Fruit fly (Drosophila melanogaster) whole organism, embryonic: ENCODE results near the gene Porin2.
A peak's percentile ranks its signal among the peaks of the same experiment; 100 is the strongest.

Source experiments
- CG11085 ChIP-seq: fragments of 200-800 bp; sonication (Bioruptor generic); IDR thresholded peaks from 2 replicates; pipeline ENCODE4 v1.3.6; 2022; ENCODE audit warnings: missing biosample characterization, missing genetic modification characterization
- CG11247 ChIP-seq: fragments of 200-800 bp; sonication (Bioruptor generic); IDR thresholded peaks from 2 replicates; pipeline ENCODE4 v1.3.6; 2022; ENCODE audit warnings: missing biosample characterization, missing genetic modification characterization
- CG12104 ChIP-seq: fragments of 200-800 bp; sonication (Bioruptor generic); optimal IDR thresholded peaks from 3 replicates; lab custom pipeline; 2016; ENCODE audit warnings: missing biosample characterization, missing genetic modification characterization
- CG13287 ChIP-seq: fragments of 200-800 bp; sonication (Bioruptor generic); IDR thresholded peaks from 2 replicates; pipeline ENCODE4 v1.3.6; 2022; ENCODE audit warnings: missing biosample characterization, missing genetic modification characterization; ENCODE audit not compliant: partially characterized antibody
- CG13894 ChIP-seq: fragments of 200-800 bp; sonication (Bioruptor generic); optimal IDR thresholded peaks from 3 replicates; lab custom pipeline; 2018; ENCODE audit warnings: missing biosample characterization, mild to moderate bottlenecking, missing genetic modification characterization, moderate library complexity
- CG14710 ChIP-seq: fragments of 200-800 bp; sonication (Bioruptor generic); optimal IDR thresholded peaks from 3 replicates; lab custom pipeline; 2019; ENCODE audit warnings: missing biosample characterization, mild to moderate bottlenecking, missing genetic modification characterization, moderate library complexity
- CG15073 ChIP-seq: fragments of 200-800 bp; sonication (Bioruptor generic); optimal IDR thresholded peaks from 2 replicates; lab custom pipeline; 2016; ENCODE audit warnings: missing biosample characterization, missing genetic modification characterization
- CG17328 ChIP-seq: fragments of 200-800 bp; sonication (Bioruptor generic); IDR thresholded peaks from 2 replicates; pipeline ENCODE4 v1.3.6; 2022; ENCODE audit warnings: missing biosample characterization, missing genetic modification characterization
- CG17385 ChIP-seq: fragments of 200-800 bp; sonication (Bioruptor generic); optimal IDR thresholded peaks from 3 replicates; lab custom pipeline; 2018; ENCODE audit warnings: missing biosample characterization, mild to moderate bottlenecking, missing genetic modification characterization
- CG17912 ChIP-seq: fragments of 200-800 bp; sonication (Bioruptor generic); optimal IDR thresholded peaks from 2 replicates; lab custom pipeline; 2018; ENCODE audit warnings: missing biosample characterization, mild to moderate bottlenecking, missing genetic modification characterization
- CG2678 ChIP-seq: fragments of 200-800 bp; sonication (Bioruptor generic); optimal IDR thresholded peaks from 3 replicates; lab custom pipeline; 2019; ENCODE audit warnings: missing biosample characterization, mild to moderate bottlenecking, missing genetic modification characterization, moderate library complexity
- CG2712 ChIP-seq: fragments of 200-800 bp; optimal IDR thresholded peaks from 3 replicates; lab custom pipeline; 2019; ENCODE audit warnings: missing biosample characterization, mild to moderate bottlenecking, missing genetic modification characterization, moderate library complexity
- CG31224 ChIP-seq: fragments of 200-800 bp; sonication (Bioruptor generic); IDR thresholded peaks from 2 replicates; pipeline ENCODE4 v1.3.6; 2022; ENCODE audit warnings: missing biosample characterization, missing genetic modification characterization
- CG31365 ChIP-seq: fragments of 200-800 bp; sonication (Bioruptor generic); optimal IDR thresholded peaks from 2 replicates; lab custom pipeline; 2018; ENCODE audit warnings: missing biosample characterization, mild to moderate bottlenecking, missing genetic modification characterization
- CG31388 ChIP-seq: fragments of 200-800 bp; sonication (Bioruptor generic); optimal IDR thresholded peaks from 2 replicates; lab custom pipeline; 2016; ENCODE audit warnings: missing biosample characterization, missing genetic modification characterization
- CG3163 ChIP-seq: fragments of 200-800 bp; sonication (Bioruptor generic); optimal IDR thresholded peaks from 3 replicates; lab custom pipeline; 2016; ENCODE audit warnings: missing biosample characterization, missing genetic modification characterization
- CG32772 ChIP-seq: fragments of 200-800 bp; sonication (Bioruptor generic); IDR thresholded peaks from 2 replicates; pipeline ENCODE4 v1.3.6; 2022; ENCODE audit warnings: missing biosample characterization, missing genetic modification characterization
- CG3281 ChIP-seq: fragments of 200-800 bp; sonication (Bioruptor generic); optimal IDR thresholded peaks from 3 replicates; lab custom pipeline; 2017; ENCODE audit warnings: missing biosample characterization, mild to moderate bottlenecking, missing genetic modification characterization
- CG4404 ChIP-seq: fragments of 200-800 bp; sonication (Bioruptor generic); IDR thresholded peaks from 2 replicates; pipeline ENCODE4 v1.3.6; 2022; ENCODE audit warnings: missing biosample characterization, missing genetic modification characterization
- CG4707 ChIP-seq: fragments of 200-800 bp; sonication (Bioruptor generic); optimal IDR thresholded peaks from 2 replicates; lab custom pipeline; 2018; ENCODE audit warnings: missing biosample characterization, mild to moderate bottlenecking, missing genetic modification characterization, moderate library complexity
- CG7786 ChIP-seq: fragments of 200-800 bp; sonication (Bioruptor generic); optimal IDR thresholded peaks from 2 replicates; lab custom pipeline; 2016; ENCODE audit warnings: missing biosample characterization, missing genetic modification characterization
- CTCF ChIP-seq: fragments of 200-800 bp; sonication (Bioruptor generic); optimal IDR thresholded peaks from 2 replicates; lab custom pipeline; 2017; ENCODE audit warnings: missing biosample characterization, mild to moderate bottlenecking, missing genetic modification characterization, moderate library complexity
- CoRest ChIP-seq: fragments of 200-800 bp; sonication (Bioruptor generic); optimal IDR thresholded peaks from 3 replicates; lab custom pipeline; 2018; ENCODE audit warnings: missing biosample characterization, mild to moderate bottlenecking, missing genetic modification characterization, moderate library complexity
- D ChIP-seq, 2 experiments: fragments of 200-800 bp in 1 of 2; fragments of >200 bp in 1 of 2; sonication (Bioruptor generic) in 1 of 2; optimal IDR thresholded peaks; 2 replicates in 1 of 2; 3 replicates in 1 of 2; lab custom pipeline; 2017; ENCODE audit warnings: mild to moderate bottlenecking in 1 of 2, missing biosample characterization in 1 of 2, missing genetic modification characterization in 1 of 2, missing genetic modification reagents in 1 of 2
- Dad ChIP-seq: fragments of 200-800 bp; sonication (Bioruptor generic); optimal IDR thresholded peaks from 3 replicates; lab custom pipeline; 2016; ENCODE audit warnings: missing biosample characterization, missing genetic modification characterization
- ERR ChIP-seq: fragments of 200-800 bp; sonication (Bioruptor generic); optimal IDR thresholded peaks from 2 replicates; lab custom pipeline; 2016; ENCODE audit warnings: missing biosample characterization, missing genetic modification characterization
- Hey ChIP-seq: fragments of 200-800 bp; sonication (Bioruptor generic); optimal IDR thresholded peaks from 3 replicates; lab custom pipeline; 2018; ENCODE audit warnings: missing biosample characterization, mild to moderate bottlenecking, missing genetic modification characterization
- Lim3 ChIP-seq: fragments of 200-800 bp; sonication (Bioruptor generic); IDR thresholded peaks from 2 replicates; pipeline ENCODE4 v1.3.6; 2022; ENCODE audit warnings: missing biosample characterization, missing genetic modification characterization
- Max ChIP-seq: fragments of 200-800 bp; sonication (Bioruptor generic); optimal IDR thresholded peaks from 2 replicates; lab custom pipeline; 2016; ENCODE audit warnings: missing biosample characterization, mild to moderate bottlenecking, missing genetic modification characterization
- Oli ChIP-seq: fragments of 200-800 bp; sonication (Bioruptor generic); optimal IDR thresholded peaks from 2 replicates; lab custom pipeline; 2018; ENCODE audit warnings: missing biosample characterization, mild to moderate bottlenecking, missing genetic modification characterization, moderate library complexity
- Ptx1 ChIP-seq: fragments of 200-800 bp; sonication (Bioruptor generic); IDR thresholded peaks from 2 replicates; pipeline ENCODE4 v1.3.6; 2022; ENCODE audit warnings: missing biosample characterization, missing genetic modification characterization
- Scr ChIP-seq: fragments of 200-800 bp; sonication (Bioruptor generic); IDR thresholded peaks from 2 replicates; pipeline ENCODE4 v1.3.6; 2022; ENCODE audit warnings: missing biosample characterization, missing genetic modification characterization; ENCODE audit not compliant: partially characterized antibody
- Spps ChIP-seq: fragments of 200-800 bp; sonication (Bioruptor generic); optimal IDR thresholded peaks from 2 replicates; lab custom pipeline; 2018; ENCODE audit warnings: missing biosample characterization, mild to moderate bottlenecking, missing genetic modification characterization
- Taf1 ChIP-seq: fragments of 200-800 bp; sonication (Bioruptor generic); IDR thresholded peaks from 2 replicates; pipeline ENCODE4 v1.3.6; 2022; ENCODE audit warnings: missing biosample characterization, missing genetic modification characterization
- Usf ChIP-seq: fragments of 200-800 bp; sonication (Bioruptor generic); optimal IDR thresholded peaks from 2 replicates; lab custom pipeline; 2017; ENCODE audit warnings: missing genotype, missing biosample characterization, missing genetic modification characterization
- cad ChIP-seq: fragments of >200 bp; optimal IDR thresholded peaks from 2 replicates; lab custom pipeline; 2017; ENCODE audit warnings: missing biosample characterization, missing genetic modification characterization
- cato ChIP-seq: fragments of 200-800 bp; sonication (Bioruptor generic); optimal IDR thresholded peaks from 2 replicates; lab custom pipeline; 2016; ENCODE audit warnings: missing biosample characterization, missing genetic modification characterization, borderline replicate concordance
- chif ChIP-seq, 2 experiments: fragments of 200-800 bp; sonication (Bioruptor generic); optimal IDR thresholded peaks; 3 replicates each; lab custom pipeline; 2016; ENCODE audit warnings: missing biosample characterization in 2 of 2, missing genetic modification characterization in 2 of 2
- danr ChIP-seq: fragments of 200-800 bp; sonication (Bioruptor generic); IDR thresholded peaks from 2 replicates; pipeline ENCODE4 v1.3.6; 2022; ENCODE audit warnings: missing biosample characterization, missing genetic modification characterization
- fd102C ChIP-seq: fragments of 200-800 bp; sonication (Bioruptor generic); optimal IDR thresholded peaks from 2 replicates; lab custom pipeline; 2018; ENCODE audit warnings: missing biosample characterization, mild to moderate bottlenecking, missing genetic modification characterization, moderate library complexity
- ham ChIP-seq: fragments of 200-800 bp; sonication (Bioruptor generic); IDR thresholded peaks from 2 replicates; pipeline ENCODE4 v1.3.6; 2022; ENCODE audit warnings: missing biosample characterization, missing genetic modification characterization
- hbn ChIP-seq: fragments of 200-800 bp; sonication (Bioruptor generic); IDR thresholded peaks from 2 replicates; pipeline ENCODE4 v1.3.6; 2022; ENCODE audit warnings: missing biosample characterization, missing genetic modification characterization; ENCODE audit not compliant: partially characterized antibody
- jigr1 ChIP-seq: fragments of 200-800 bp; sonication (Bioruptor generic); IDR thresholded peaks from 3 replicates; pipeline ENCODE4 v1.3.6; 2022; ENCODE audit warnings: missing biosample characterization, missing genetic modification characterization
- jumu ChIP-seq: fragments of 200-800 bp; sonication (Bioruptor generic); optimal IDR thresholded peaks from 3 replicates; lab custom pipeline; 2016; ENCODE audit warnings: missing biosample characterization, missing genetic modification characterization
- rib ChIP-seq: fragments of 200-800 bp; sonication (Bioruptor generic); IDR thresholded peaks from 2 replicates; pipeline ENCODE4 v1.3.6; 2022; ENCODE audit warnings: missing biosample characterization, missing genetic modification characterization
- seq ChIP-seq: fragments of 200-800 bp; sonication (Bioruptor generic); IDR thresholded peaks from 2 replicates; pipeline ENCODE4 v1.3.6; 2022; ENCODE audit warnings: missing biosample characterization, missing genetic modification characterization
- slp2 ChIP-seq: fragments of 200-800 bp; sonication (Bioruptor generic); optimal IDR thresholded peaks from 2 replicates; lab custom pipeline; 2016; ENCODE audit warnings: missing biosample characterization, missing genetic modification characterization
- stwl ChIP-seq: fragments of 200-800 bp; sonication (Bioruptor generic); optimal IDR thresholded peaks from 3 replicates; lab custom pipeline; 2018; ENCODE audit warnings: missing biosample characterization, mild to moderate bottlenecking, missing genetic modification characterization, moderate library complexity
- tio ChIP-seq: fragments of 200-800 bp; sonication (Bioruptor generic); optimal IDR thresholded peaks from 2 replicates; lab custom pipeline; 2017; ENCODE audit warnings: missing biosample characterization, missing genetic modification characterization, inconsistent platforms
- vfl ChIP-seq: fragments of 200-800 bp; sonication (Bioruptor generic); optimal IDR thresholded peaks from 2 replicates; lab custom pipeline; 2016; ENCODE audit warnings: missing biosample characterization, missing genetic modification characterization
- zfh1 ChIP-seq: fragments of 200-800 bp; sonication (Bioruptor generic); IDR thresholded peaks from 3 replicates; pipeline ENCODE4 v1.3.6; 2022; ENCODE audit warnings: missing biosample characterization, missing genetic modification characterization

The Porin2 gene

dm6 chr2L:10849511-10850191, 2.8 kb upstream of the Porin2 start, which contains the start of gene SmydA-3 (continued):
- TF ChIP-seq Lim3 (no peak), ERR (GFP tag; lab: Kevin White, UChicago) (peak; percentile 26), CG13894 (tag; lab: Kevin White, UChicago) (no peak), danr (GFP tag; lab: Robert Waterston, UW) (no peak), CG3163 (GFP tag; lab: Kevin White, UChicago) (no peak), Taf1 (no peak), CG7786 (GFP tag; lab: Kevin White, UChicago) (no peak), CG11247 (no peak), Spps (no peak), CG4404 (GFP tag; lab: Robert Waterston, UW) (no peak), CG2712 (tag; lab: Kevin White, UChicago) (peak; percentile 33), CG32772 (GFP tag; lab: Robert Waterston, UW) (no peak), CG17912 (GFP tag; lab: Kevin White, UChicago) (no peak), cad (GFP tag; lab: Kevin White, UChicago) (no peak), Hey (tag; lab: Kevin White, UChicago) (no peak), CG12104 (GFP tag; lab: Kevin White, UChicago) (peak; percentile 5), Scr (GFP tag; lab: Robert Waterston, UW) (no peak), CoRest (peak; percentile 20), vfl (GFP tag; lab: Kevin White, UChicago) (no peak), zfh1 (GFP tag; lab: Robert Waterston, UW) (no peak), CG31224 (GFP tag; lab: Robert Waterston, UW) (no peak), jigr1 (GFP tag; lab: Robert Waterston, UW) (no peak), rib (GFP tag; lab: Robert Waterston, UW) (no peak), seq (GFP tag; lab: Robert Waterston, UW) (peak; percentile 34; the same call in 1 of the 2 replicates), chif (GFP tag; optimal IDR thresholded peaks at IDR 0.05; lab: Kevin White, UChicago) (no peak), stwl (tag; lab: Kevin White, UChicago) (no peak), CG11085 (no peak), D (optimal IDR thresholded peaks at IDR 0.05; lab: Kevin White, UChicago) (no peak), D (GFP tag; optimal IDR thresholded peaks at IDR 0.05; lab: Kevin White, UChicago) (peak; percentile 25), CG2678 (no peak), CG14710 (tag; lab: Kevin White, UChicago) (no peak), cato (no peak), Dad (GFP tag; lab: Kevin White, UChicago) (no peak), jumu (GFP tag; lab: Kevin White, UChicago) (no peak), CG31388 (GFP tag; lab: Kevin White, UChicago) (no peak), Max (GFP tag; lab: Kevin White, UChicago) (no peak), CG31365 (tag; lab: Kevin White, UChicago) (no peak), CTCF (GFP tag; lab: Kevin White, UChicago) (no peak), fd102C (GFP tag; lab: Kevin White, UChicago) (no peak), CG13287 (GFP tag; lab: Robert Waterston, UW) (no peak), tio (GFP tag; lab: Kevin White, UChicago) (no peak), Oli (tag; lab: Kevin White, UChicago) (peak; percentile 18), ham (no peak), Ptx1 (GFP tag; lab: Robert Waterston, UW) (peak; percentile 20; the same call in 1 of the 2 replicates), slp2 (GFP tag; lab: Kevin White, UChicago) (no peak), CG15073 (GFP tag; lab: Kevin White, UChicago) (peak; percentile 89), CG3281 (peak; percentile 44), CG4707 (GFP tag; lab: Kevin White, UChicago) (no peak), hbn (GFP tag; lab: Robert Waterston, UW) (no peak), CG17385 (GFP tag; lab: Kevin White, UChicago) (no peak), Usf (GFP tag; lab: Kevin White, UChicago) (no peak), CG17328 (GFP tag; lab: Robert Waterston, UW) (peak; percentile 43; the same call in 1 of the 2 replicates)
